Fruit fly (Drosophila melanogaster): ENCODE results near the gene mys.

Gene mys

DNA sequence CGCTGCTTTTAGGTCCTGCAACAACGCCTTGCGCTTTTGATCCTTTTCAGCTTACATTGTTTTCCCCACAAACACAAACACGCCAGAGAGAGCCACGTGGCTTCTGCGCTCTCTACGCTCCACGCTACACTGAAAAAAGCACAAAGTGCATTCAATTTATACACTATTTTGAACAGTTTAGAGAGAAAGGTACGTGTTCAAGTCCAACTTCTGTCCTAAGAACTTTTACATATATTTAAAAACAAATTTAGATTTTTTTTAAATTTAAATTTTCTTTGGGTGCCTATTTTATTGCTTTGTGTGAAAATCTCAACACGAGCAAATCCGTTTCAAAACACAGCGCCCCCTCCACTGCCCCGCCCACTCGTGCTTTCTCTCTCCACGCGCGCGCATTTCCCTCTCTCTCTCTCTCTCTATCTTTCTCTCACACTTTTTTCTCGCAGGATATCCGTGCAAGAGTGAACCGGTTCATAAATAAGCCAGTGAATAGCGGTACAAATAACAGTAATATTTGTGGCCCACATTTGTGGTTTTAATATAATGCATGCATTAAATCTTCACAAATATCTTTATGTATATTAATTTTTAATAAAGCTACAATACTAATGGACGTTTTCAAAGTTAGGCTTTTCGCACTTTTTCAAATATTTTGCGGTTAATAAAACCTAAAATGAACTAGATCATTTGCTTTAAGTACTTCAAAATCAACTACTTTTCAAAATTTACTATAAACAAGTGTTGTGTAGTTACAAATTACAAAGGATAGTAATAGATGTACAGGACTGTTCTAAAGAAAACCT is 38.8 kb downstream of the mys start (continued):
- TF ChIP-seq Eip74EF (GFP tag; optimal IDR thresholded peaks at IDR 0.05) (peak in 1 of 2 experiments; percentile 79), CG12391 (tag; optimal IDR thresholded peaks at IDR 0.05) (peak; percentile 86), CG7745 (tag; optimal IDR thresholded peaks at IDR 0.05) (no peak), trem (tag; optimal IDR thresholded peaks at IDR 0.05) (peak; percentile 50), Sin3A (optimal IDR thresholded peaks at IDR 0.05) (no peak), trh (GFP tag; optimal IDR thresholded peaks at IDR 0.05) (no peak), CG8281 (tag; optimal IDR thresholded peaks at IDR 0.05) (peak; percentile 21), CG7987 (GFP tag; optimal IDR thresholded peaks at IDR 0.05) (peak; percentile 59), D19B (GFP tag; optimal IDR thresholded peaks at IDR 0.05) (peak; percentile 45), H2.0 (GFP tag; IDR thresholded peaks at IDR 0.05) (peak; percentile 82), CG17568 (GFP tag; optimal IDR thresholded peaks at IDR 0.05) (peak; percentile 71), salm (tag; optimal IDR thresholded peaks at IDR 0.05) (peak; percentile 67), Nf-YA (GFP tag; IDR thresholded peaks at IDR 0.05) (peak; percentile 71), fd96Cb (tag; optimal IDR thresholded peaks at IDR 0.05) (peak; percentile 82), Six4 (GFP tag; optimal IDR thresholded peaks at IDR 0.05) (peak; percentile 70), Nf-YC (tag; optimal IDR thresholded peaks at IDR 0.05) (peak; percentile 62), Usf (GFP tag; optimal IDR thresholded peaks at IDR 0.05) (peak; percentile 27), CG8089 (GFP tag; optimal IDR thresholded peaks at IDR 0.05) (no peak), Pdp1 (GFP tag; optimal IDR thresholded peaks at IDR 0.05) (peak; percentile 59), E2f2 (GFP tag; IDR thresholded peaks at IDR 0.05) (peak; percentile 72), CG5953 (GFP tag; IDR thresholded peaks at IDR 0.05) (peak; percentile 74), vnd (GFP tag; IDR thresholded peaks at IDR 0.05; ENCODE audit: partially characterized antibody) (no peak), knrl (GFP tag; IDR thresholded peaks at IDR 0.05; ENCODE audit: partially characterized antibody) (no peak), Bteb2 (GFP tag; optimal IDR thresholded peaks at IDR 0.05) (peak; percentile 57), CG10543 (GFP tag; optimal IDR thresholded peaks at IDR 0.05) (peak; percentile 52), slp2 (GFP tag; optimal IDR thresholded peaks at IDR 0.05) (peak; percentile 26), CG12744 (GFP tag; optimal IDR thresholded peaks at IDR 0.05) (peak; percentile 53), NC2β (GFP tag; optimal IDR thresholded peaks at IDR 0.05) (peak; percentile 19), unc-4 (GFP tag; IDR thresholded peaks at IDR 0.05; ENCODE audit: partially characterized antibody) (no peak), CG3281 (GFP tag; optimal IDR thresholded peaks at IDR 0.05) (peak; percentile 85), bigmax (GFP tag; optimal IDR thresholded peaks at IDR 0.05) (no peak), pho (GFP tag; optimal IDR thresholded peaks at IDR 0.05) (peak; percentile 28), CG17829 (tag; optimal IDR thresholded peaks at IDR 0.05) (peak; percentile 66), CG2678 (tag; optimal IDR thresholded peaks at IDR 0.05) (peak; percentile 87), Bgb (GFP tag; IDR thresholded peaks at IDR 0.05; ENCODE audit: partially characterized antibody) (no peak), gt (GFP tag; IDR thresholded peaks at IDR 0.05) (peak; percentile 38; the same call in 1 of the 2 replicates), row (GFP tag; IDR thresholded peaks at IDR 0.05) (peak; percentile 92), zen (tag; optimal IDR thresholded peaks at IDR 0.05) (peak; percentile 49), ab (GFP tag; optimal IDR thresholded peaks at IDR 0.05) (no peak), BtbVII (GFP tag; optimal IDR thresholded peaks at IDR 0.05) (peak; percentile 81), CG33213 (GFP tag; optimal IDR thresholded peaks at IDR 0.05) (no peak), scrt (GFP tag; optimal IDR thresholded peaks at IDR 0.05) (peak; percentile 86), Scr (GFP tag; IDR thresholded peaks at IDR 0.05; ENCODE audit: partially characterized antibody) (no peak), ham (GFP tag; IDR thresholded peaks at IDR 0.05) (0 out of 2 replicates have a peak, but pooled peaks have one; percentile 41), Dref (GFP tag; IDR thresholded peaks at IDR 0.05) (no peak), ems (GFP tag; optimal IDR thresholded peaks at IDR 0.05) (peak; percentile 58), Poxn (GFP tag; IDR thresholded peaks at IDR 0.05) (peak; percentile 52), Atf-2 (GFP tag; optimal IDR thresholded peaks at IDR 0.05) (no peak), CG13894 (tag; optimal IDR thresholded peaks at IDR 0.05) (peak; percentile 80)
